Worm (Caenorhabditis elegans) whole organism, L3 larva: ENCODE results near the gene F10D7.5.

ENCODE experiments used
- lin-39 ChIP-seq: fragments of 150-350 bp; optimal IDR thresholded peaks from 2 replicates; lab custom pipeline; 2018; ENCODE audit warnings: missing biosample characterization, missing genetic modification reagents, missing genetic modification characterization
- nhr-76 ChIP-seq: fragments of 150-350 bp; sonication (generic microtip); optimal IDR thresholded peaks from 5 replicates; lab custom pipeline; 2014; ENCODE audit warnings: missing biosample characterization, missing genetic modification characterization
- nhr-77 ChIP-seq: fragments of 150-350 bp; optimal IDR thresholded peaks from 2 replicates; lab custom pipeline; 2014; ENCODE audit warnings: missing biosample characterization, missing genetic modification characterization
- pqm-1 ChIP-seq: fragments of 150-350 bp; optimal IDR thresholded peaks from 2 replicates; lab custom pipeline; 2017; ENCODE audit warnings: missing biosample characterization, missing genetic modification characterization, inconsistent platforms
- skn-1 ChIP-seq: fragments of 150-350 bp; optimal IDR thresholded peaks from 2 replicates; lab custom pipeline; 2014; ENCODE audit warnings: missing biosample characterization, missing genetic modification characterization
- tbx-2 ChIP-seq: sonication (generic microtip); optimal IDR thresholded peaks from 2 replicates; lab custom pipeline; 2016; ENCODE audit warnings: mild to moderate bottlenecking, missing genetic modification characterization, missing compliant biosample characterization
- unc-39 ChIP-seq: sonication (generic microtip); optimal IDR thresholded peaks from 4 replicates; lab custom pipeline; 2017; ENCODE audit warnings: missing biosample characterization, missing genetic modification characterization
- unc-62 ChIP-seq: fragments of 150-350 bp; sonication (generic microtip); optimal IDR thresholded peaks from 4 replicates; lab custom pipeline; 2014; ENCODE audit warnings: missing biosample characterization, missing genetic modification reagents, missing genetic modification characterization

ce11 chrX:17333752-17334151, 57.7 kb downstream of the F10D7.5 start, which contains the start of gene C53C11.5:
- no peak for TF ChIP-seq skn-1 (tag; lab: Kevin White, UChicago)
- TF ChIP-seq unc-62 (GFP tag; lab: Kevin White, UChicago), result no peak
- TF ChIP-seq lin-39, result no peak
- TF ChIP-seq nhr-77 (tag; lab: Kevin White, UChicago), result no peak
- no peak for TF ChIP-seq nhr-76 (tag; lab: Kevin White, UChicago)
- no peak for TF ChIP-seq tbx-2
- no peak for TF ChIP-seq unc-39
- no peak for TF ChIP-seq pqm-1 (tag; lab: Kevin White, UChicago)
